Worm (Caenorhabditis elegans) whole organism, L3 larva: ENCODE data around the gene H37A05.4.

Source experiments
- R02D3.7 ChIP-seq: fragments of 150-350 bp; optimal IDR thresholded peaks from 2 replicates; lab custom pipeline; 2014; ENCODE audit warnings: missing biosample characterization, missing genetic modification characterization
- ZK546.5 ChIP-seq: sonication (generic microtip); optimal IDR thresholded peaks from 2 replicates; lab custom pipeline; 2017; ENCODE audit warnings: missing biosample characterization, missing genetic modification characterization
- aly-2 ChIP-seq: fragments of 150-350 bp; optimal IDR thresholded peaks from 2 replicates; lab custom pipeline; 2014; ENCODE audit warnings: missing biosample characterization, missing genetic modification characterization
- ama-1 ChIP-seq: fragments of 150-350 bp; optimal IDR thresholded peaks from 2 replicates; lab custom pipeline; 2018
- ceh-16 ChIP-seq: sonication (generic microtip); optimal IDR thresholded peaks from 2 replicates; lab custom pipeline; 2017; ENCODE audit warnings: missing biosample characterization, missing genetic modification characterization
- ceh-28 ChIP-seq: fragments of 150-350 bp; optimal IDR thresholded peaks from 2 replicates; lab custom pipeline; 2014; ENCODE audit warnings: missing biosample characterization, missing genetic modification reagents, missing genetic modification characterization
- ceh-82 ChIP-seq: fragments of 150-350 bp; optimal IDR thresholded peaks from 2 replicates; lab custom pipeline; 2014; ENCODE audit warnings: missing biosample characterization, missing genetic modification characterization
- ceh-9 ChIP-seq: sonication (generic microtip); optimal IDR thresholded peaks from 2 replicates; lab custom pipeline; 2018; ENCODE audit warnings: missing biosample characterization, missing genetic modification characterization
- daf-12 ChIP-seq: fragments of 150-350 bp; optimal IDR thresholded peaks from 2 replicates; lab custom pipeline; 2014; ENCODE audit warnings: missing biosample characterization, missing genetic modification reagents, missing genetic modification characterization
- egl-27 ChIP-seq: sonication (generic microtip); optimal IDR thresholded peaks from 4 replicates; lab custom pipeline; 2017; ENCODE audit warnings: missing biosample characterization, missing genetic modification reagents, missing genetic modification characterization
- egl-5 ChIP-seq: fragments of 150-350 bp; optimal IDR thresholded peaks from 2 replicates; lab custom pipeline; 2017; ENCODE audit warnings: missing biosample characterization, missing genetic modification reagents, missing genetic modification characterization, inconsistent platforms
- elt-1 ChIP-seq: fragments of 150-350 bp; optimal IDR thresholded peaks from 2 replicates; lab custom pipeline; 2014; ENCODE audit warnings: missing biosample characterization, missing genetic modification characterization
- elt-2 ChIP-seq: sonication (generic microtip); optimal IDR thresholded peaks from 2 replicates; lab custom pipeline; 2016; ENCODE audit warnings: missing genetic modification reagents, mild to moderate bottlenecking, missing genetic modification characterization, missing compliant biosample characterization
- elt-3 ChIP-seq, 3 experiments: fragments of 150-350 bp in 1 of 3; sonication (generic microtip) in 2 of 3; optimal IDR thresholded peaks; 2 replicates in 2 of 3; 4 replicates in 1 of 3; lab custom pipeline; 2014 to 2017; ENCODE audit warnings: missing biosample characterization in 3 of 3, missing genetic modification characterization in 3 of 3
- eor-1 ChIP-seq, 2 experiments: fragments of 150-350 bp; optimal IDR thresholded peaks; 2 replicates each; lab custom pipeline; 2014 to 2018; ENCODE audit warnings: missing biosample characterization in 2 of 2, missing genetic modification characterization in 2 of 2
- fkh-10 ChIP-seq: sonication (generic microtip); optimal IDR thresholded peaks from 2 replicates; lab custom pipeline; 2017; ENCODE audit warnings: missing biosample characterization, missing genetic modification reagents, missing genetic modification characterization
- fkh-2 ChIP-seq: fragments of 150-350 bp; optimal IDR thresholded peaks from 2 replicates; lab custom pipeline; 2014; ENCODE audit warnings: missing biosample characterization, missing genetic modification reagents, missing genetic modification characterization
- fos-1 ChIP-seq: fragments of 150-350 bp; optimal IDR thresholded peaks from 2 replicates; lab custom pipeline; 2014; ENCODE audit warnings: missing biosample characterization, missing genetic modification characterization
- hmg-11 ChIP-seq: sonication (generic microtip); optimal IDR thresholded peaks from 2 replicates; lab custom pipeline; 2016; ENCODE audit warnings: missing genetic modification characterization, missing compliant biosample characterization
- jun-1 ChIP-seq: fragments of 150-350 bp; optimal IDR thresholded peaks from 2 replicates; lab custom pipeline; 2014; ENCODE audit warnings: missing biosample characterization, missing genetic modification reagents, missing genetic modification characterization
- lin-15B ChIP-seq: fragments of 150-350 bp; optimal IDR thresholded peaks from 2 replicates; lab custom pipeline; 2014; ENCODE audit warnings: missing biosample characterization, missing genetic modification characterization
- lin-39 ChIP-seq: fragments of 150-350 bp; optimal IDR thresholded peaks from 2 replicates; lab custom pipeline; 2018; ENCODE audit warnings: missing biosample characterization, missing genetic modification reagents, missing genetic modification characterization
- lsy-12 ChIP-seq: sonication (generic microtip); optimal IDR thresholded peaks from 2 replicates; lab custom pipeline; 2016; ENCODE audit warnings: mild to moderate bottlenecking, missing genetic modification characterization, missing compliant biosample characterization
- mdl-1 ChIP-seq: fragments of 150-350 bp; optimal IDR thresholded peaks from 2 replicates; lab custom pipeline; 2014; ENCODE audit warnings: missing biosample characterization, missing genetic modification characterization
- mml-1 ChIP-seq: fragments of 150-350 bp; sonication (generic microtip); optimal IDR thresholded peaks from 3 replicates; lab custom pipeline; 2014; ENCODE audit warnings: missing biosample characterization, missing genetic modification characterization
- nfya-1 ChIP-seq: sonication (generic microtip); optimal IDR thresholded peaks from 2 replicates; lab custom pipeline; 2017; ENCODE audit warnings: missing genetic modification characterization, mild to moderate bottlenecking, missing compliant biosample characterization, antibody characterized with exemption, moderate library complexity; ENCODE audit not compliant: insufficient read depth
- nhr-11 ChIP-seq: fragments of 150-350 bp; optimal IDR thresholded peaks from 2 replicates; lab custom pipeline; 2014; ENCODE audit warnings: missing biosample characterization, missing genetic modification characterization
- nhr-12 ChIP-seq: fragments of 150-350 bp; optimal IDR thresholded peaks from 2 replicates; lab custom pipeline; 2014; ENCODE audit warnings: missing biosample characterization, missing genetic modification characterization
- nhr-23 ChIP-seq: fragments of 150-350 bp; optimal IDR thresholded peaks from 2 replicates; lab custom pipeline; 2014; ENCODE audit warnings: missing biosample characterization, missing genetic modification reagents, missing genetic modification characterization
- nhr-237 ChIP-seq: fragments of 150-350 bp; optimal IDR thresholded peaks from 2 replicates; lab custom pipeline; 2014; ENCODE audit warnings: missing biosample characterization, missing genetic modification characterization
- nhr-25 ChIP-seq: sonication (generic microtip); optimal IDR thresholded peaks from 2 replicates; lab custom pipeline; 2017; ENCODE audit warnings: missing biosample characterization, missing genetic modification characterization
- nhr-28 ChIP-seq: fragments of 150-350 bp; optimal IDR thresholded peaks from 2 replicates; lab custom pipeline; 2014; ENCODE audit warnings: missing biosample characterization, missing genetic modification characterization
- nhr-43 ChIP-seq: sonication (generic microtip); optimal IDR thresholded peaks from 2 replicates; lab custom pipeline; 2016; ENCODE audit warnings: mild to moderate bottlenecking, missing genetic modification characterization, missing compliant biosample characterization; ENCODE audit not compliant: poor library complexity, severe bottlenecking
- nhr-67 ChIP-seq: fragments of 150-350 bp; optimal IDR thresholded peaks from 2 replicates; lab custom pipeline; 2014; ENCODE audit warnings: missing biosample characterization, missing genetic modification characterization
- nhr-76 ChIP-seq: fragments of 150-350 bp; sonication (generic microtip); optimal IDR thresholded peaks from 5 replicates; lab custom pipeline; 2014; ENCODE audit warnings: missing biosample characterization, missing genetic modification characterization
- nhr-77 ChIP-seq: fragments of 150-350 bp; optimal IDR thresholded peaks from 2 replicates; lab custom pipeline; 2014; ENCODE audit warnings: missing biosample characterization, missing genetic modification characterization
- pha-4 ChIP-seq: fragments of 150-350 bp; optimal IDR thresholded peaks from 2 replicates; lab custom pipeline; 2014; ENCODE audit warnings: missing biosample characterization, missing genetic modification reagents, missing genetic modification characterization
- pqm-1 ChIP-seq: fragments of 150-350 bp; optimal IDR thresholded peaks from 2 replicates; lab custom pipeline; 2017; ENCODE audit warnings: missing biosample characterization, missing genetic modification characterization, inconsistent platforms
- sea-2 ChIP-seq: fragments of 150-350 bp; sonication (generic microtip); optimal IDR thresholded peaks from 4 replicates; lab custom pipeline; 2014; ENCODE audit warnings: missing biosample characterization, missing genetic modification reagents, missing genetic modification characterization
- skn-1 ChIP-seq: fragments of 150-350 bp; optimal IDR thresholded peaks from 2 replicates; lab custom pipeline; 2014; ENCODE audit warnings: missing biosample characterization, missing genetic modification characterization
- snpc-4 ChIP-seq: fragments of 150-350 bp; optimal IDR thresholded peaks from 2 replicates; lab custom pipeline; 2014; ENCODE audit warnings: missing biosample characterization, missing genetic modification characterization
- tbx-2 ChIP-seq: sonication (generic microtip); optimal IDR thresholded peaks from 2 replicates; lab custom pipeline; 2016; ENCODE audit warnings: mild to moderate bottlenecking, missing genetic modification characterization, missing compliant biosample characterization
- unc-39 ChIP-seq: sonication (generic microtip); optimal IDR thresholded peaks from 4 replicates; lab custom pipeline; 2017; ENCODE audit warnings: missing biosample characterization, missing genetic modification characterization
- unc-62 ChIP-seq: fragments of 150-350 bp; sonication (generic microtip); optimal IDR thresholded peaks from 4 replicates; lab custom pipeline; 2014; ENCODE audit warnings: missing biosample characterization, missing genetic modification reagents, missing genetic modification characterization
- zag-1 ChIP-seq: fragments of 150-350 bp; optimal IDR thresholded peaks from 2 replicates; lab custom pipeline; 2014; ENCODE audit warnings: missing biosample characterization, missing genetic modification characterization
- ztf-11 ChIP-seq: fragments of 150-350 bp; optimal IDR thresholded peaks from 2 replicates; lab custom pipeline; 2014; ENCODE audit warnings: missing biosample characterization, missing genetic modification characterization
- ztf-4 ChIP-seq: fragments of 150-350 bp; optimal IDR thresholded peaks from 2 replicates; lab custom pipeline; 2014; ENCODE audit warnings: missing biosample characterization, missing genetic modification characterization

The H37A05.4 gene

ce11 chrV:13660660-13661325 is 11.2 kb upstream of the H37A05.4 start, which contains the start of gene letm-1:
Gene letm-1 (plus strand): TSS chrV:13661257.
- TF ChIP-seq lin-15B (tag; lab: Kevin White, UChicago) (no peak), fos-1 (tag; lab: Kevin White, UChicago) (no peak), pqm-1 (tag; lab: Kevin White, UChicago) (peak; percentile 65), zag-1 (no peak), mdl-1 (tag; lab: Kevin White, UChicago) (no peak), fkh-2 (tag; lab: Kevin White, UChicago) (no peak), fkh-10 (GFP tag; lab: Kevin White, UChicago) (no peak), ceh-9 (tag; lab: Kevin White, UChicago) (no peak), eor-1 (tag; optimal IDR thresholded peaks at IDR 0.05; lab: Kevin White, UChicago) (no peak), nhr-28 (tag; lab: Kevin White, UChicago) (no peak), elt-1 (no peak), aly-2 (tag; lab: Kevin White, UChicago) (no peak), nhr-76 (tag; lab: Kevin White, UChicago) (no peak), ceh-28 (peak; percentile 16), ama-1 (lab: Kevin White, UChicago) (no peak), nhr-23 (no peak), nhr-67 (tag; lab: Kevin White, UChicago) (no peak), ztf-11 (no peak), lsy-12 (tag; lab: Kevin White, UChicago) (no peak), tbx-2 (tag; lab: Kevin White, UChicago) (no peak), elt-3 (tag; optimal IDR thresholded peaks at IDR 0.05; lab: Kevin White, UChicago) (no peak), nhr-237 (no peak), sea-2 (no peak), jun-1 (no peak), R02D3.7 (tag; lab: Kevin White, UChicago) (no peak), nhr-77 (tag; lab: Kevin White, UChicago) (no peak), skn-1 (tag; lab: Kevin White, UChicago) (no peak), nhr-25 (no peak), hmg-11 (tag; lab: Kevin White, UChicago) (no peak), egl-5 (tag; lab: Kevin White, UChicago) (no peak), nhr-11 (tag; lab: Kevin White, UChicago) (no peak), egl-27 (tag; lab: Kevin White, UChicago) (no peak), unc-62 (GFP tag; lab: Kevin White, UChicago) (no peak), elt-2 (tag; lab: Kevin White, UChicago) (peak; percentile 39), snpc-4 (peak; percentile 22), nhr-43 (tag; lab: Kevin White, UChicago) (no peak), pha-4 (tag; lab: Kevin White, UChicago) (peak; percentile 49), ceh-82 (tag; lab: Kevin White, UChicago) (no peak), ZK546.5 (tag; lab: Kevin White, UChicago) (no peak), daf-12 (tag; lab: Kevin White, UChicago) (no peak), ceh-16 (tag; lab: Kevin White, UChicago) (no peak), nhr-12 (tag; lab: Kevin White, UChicago) (no peak), mml-1 (tag; lab: Kevin White, UChicago) (no peak), lin-39 (no peak), ztf-4 (tag; lab: Kevin White, UChicago) (no peak), nfya-1 (tag; lab: Kevin White, UChicago) (peak; percentile 12), unc-39 (no peak)
